Fruit fly (Drosophila melanogaster) whole organism, embryonic: ENCODE data around the gene Sidpn.

Source experiments
- Ada2b ChIP-seq: fragments of 200-800 bp; sonication (Bioruptor generic); IDR thresholded peaks from 2 replicates; pipeline ENCODE4 v1.3.6; 2022; ENCODE audit warnings: missing biosample characterization, missing genetic modification characterization
- Antp ChIP-seq: fragments of 200-800 bp; sonication (Bioruptor generic); optimal IDR thresholded peaks from 3 replicates; lab custom pipeline; 2016; ENCODE audit warnings: missing biosample characterization, missing genetic modification characterization
- C15 ChIP-seq: fragments of 200-800 bp; sonication (Bioruptor generic); IDR thresholded peaks from 3 replicates; pipeline ENCODE4 v1.3.6; 2022; ENCODE audit warnings: missing biosample characterization, missing genetic modification characterization
- CG10147 ChIP-seq: fragments of 200-800 bp; sonication (Bioruptor generic); optimal IDR thresholded peaks from 2 replicates; lab custom pipeline; 2019; ENCODE audit warnings: missing biosample characterization, mild to moderate bottlenecking, missing genetic modification characterization, moderate library complexity
- CG10267 ChIP-seq: fragments of 200-800 bp; sonication (Bioruptor generic); optimal IDR thresholded peaks from 2 replicates; lab custom pipeline; 2018; ENCODE audit warnings: missing biosample characterization, mild to moderate bottlenecking, missing genetic modification characterization, moderate library complexity
- CG10959 ChIP-seq: fragments of 200-800 bp; sonication (Bioruptor generic); IDR thresholded peaks from 2 replicates; pipeline ENCODE4 v1.3.6; 2022; ENCODE audit warnings: missing biosample characterization, missing genetic modification characterization
- CG12104 ChIP-seq: fragments of 200-800 bp; sonication (Bioruptor generic); optimal IDR thresholded peaks from 3 replicates; lab custom pipeline; 2016; ENCODE audit warnings: missing biosample characterization, missing genetic modification characterization
- CG14860 ChIP-seq: fragments of 200-800 bp; sonication (Bioruptor generic); IDR thresholded peaks from 3 replicates; pipeline ENCODE4 v1.3.6; 2022; ENCODE audit warnings: missing biosample characterization, missing genetic modification characterization; ENCODE audit not compliant: partially characterized antibody
- CG15073 ChIP-seq: fragments of 200-800 bp; sonication (Bioruptor generic); optimal IDR thresholded peaks from 2 replicates; lab custom pipeline; 2016; ENCODE audit warnings: missing biosample characterization, missing genetic modification characterization
- CG18011 ChIP-seq: fragments of 200-800 bp; sonication (Bioruptor generic); optimal IDR thresholded peaks from 2 replicates; lab custom pipeline; 2017; ENCODE audit warnings: missing biosample characterization, missing genetic modification characterization, mild to moderate bottlenecking, moderate library complexity, missing genotype
- CG18476 ChIP-seq: fragments of 200-800 bp; sonication (Bioruptor generic); optimal IDR thresholded peaks from 2 replicates; lab custom pipeline; 2016; ENCODE audit warnings: missing biosample characterization, mild to moderate bottlenecking, missing genetic modification characterization
- CG18599 ChIP-seq: fragments of 200-800 bp; sonication (Bioruptor generic); optimal IDR thresholded peaks from 3 replicates; lab custom pipeline; 2017; ENCODE audit warnings: missing biosample characterization, missing genetic modification characterization, mild to moderate bottlenecking, moderate library complexity, missing genetic modification reagents
- CG2199 ChIP-seq: fragments of 200-800 bp; sonication (Bioruptor generic); IDR thresholded peaks from 3 replicates; pipeline ENCODE4 v1.3.6; 2022; ENCODE audit warnings: missing biosample characterization, missing genetic modification characterization
- CG30431 ChIP-seq: fragments of 200-800 bp; sonication (Bioruptor generic); optimal IDR thresholded peaks from 2 replicates; lab custom pipeline; 2017; ENCODE audit warnings: missing biosample characterization, missing genetic modification characterization
- CG3407 ChIP-seq: fragments of 200-800 bp; sonication (Bioruptor generic); optimal IDR thresholded peaks from 2 replicates; lab custom pipeline; 2018; ENCODE audit warnings: missing biosample characterization, mild to moderate bottlenecking, missing genetic modification characterization
- CG42726 ChIP-seq: fragments of 200-800 bp; sonication (Bioruptor generic); IDR thresholded peaks from 2 replicates; pipeline ENCODE4 v1.3.6; 2022; ENCODE audit warnings: missing biosample characterization, missing genetic modification characterization; ENCODE audit not compliant: partially characterized antibody
- CG4328 ChIP-seq: fragments of 200-800 bp; sonication (Bioruptor generic); optimal IDR thresholded peaks from 3 replicates; lab custom pipeline; 2017; ENCODE audit warnings: missing biosample characterization, missing genetic modification reagents, missing genetic modification characterization
- CG7556 ChIP-seq: fragments of 200-800 bp; sonication (Bioruptor generic); optimal IDR thresholded peaks from 2 replicates; lab custom pipeline; 2017; ENCODE audit warnings: missing biosample characterization, mild to moderate bottlenecking, missing genetic modification characterization
- CTCF ChIP-seq: fragments of 200-800 bp; sonication (Bioruptor generic); optimal IDR thresholded peaks from 2 replicates; lab custom pipeline; 2017; ENCODE audit warnings: missing biosample characterization, mild to moderate bottlenecking, missing genetic modification characterization, moderate library complexity
- Drgx ChIP-seq: fragments of 200-800 bp; sonication (Bioruptor generic); IDR thresholded peaks from 2 replicates; pipeline ENCODE4 v1.3.6; 2022; ENCODE audit warnings: missing biosample characterization, missing genetic modification characterization
- Gug ChIP-seq: fragments of 200-800 bp; sonication (Bioruptor generic); IDR thresholded peaks from 4 replicates; pipeline ENCODE4 v1.3.6; 2022; ENCODE audit warnings: missing biosample characterization, missing genetic modification characterization
- HLH54F ChIP-seq: fragments of 200-800 bp; sonication (Bioruptor generic); optimal IDR thresholded peaks from 3 replicates; lab custom pipeline; 2016; ENCODE audit warnings: missing biosample characterization, missing genetic modification characterization
- Hr78 ChIP-seq, 2 experiments: fragments of 200-800 bp in 1 of 2; fragments of >200 bp in 1 of 2; sonication (Bioruptor generic) in 1 of 2; optimal IDR thresholded peaks; 2 replicates each; lab custom pipeline; 2017 to 2019; ENCODE audit warnings: missing biosample characterization in 2 of 2, missing genetic modification characterization in 2 of 2, mild to moderate bottlenecking in 1 of 2, moderate library complexity in 1 of 2
- NFAT ChIP-seq: fragments of 200-800 bp; sonication (Bioruptor generic); IDR thresholded peaks from 2 replicates; pipeline ENCODE4 v1.3.6; 2022; ENCODE audit warnings: missing biosample characterization, missing genetic modification characterization
- Nf-YA ChIP-seq: fragments of 200-800 bp; sonication (Bioruptor generic); IDR thresholded peaks from 2 replicates; pipeline ENCODE4 v1.3.6; 2022; ENCODE audit warnings: missing biosample characterization, missing genetic modification characterization
- Nf-YB ChIP-seq: fragments of 200-800 bp; sonication (Bioruptor generic); optimal IDR thresholded peaks from 3 replicates; lab custom pipeline; 2019; ENCODE audit warnings: missing biosample characterization, mild to moderate bottlenecking, missing genetic modification characterization, moderate library complexity
- Nf-YC ChIP-seq: fragments of 200-800 bp; optimal IDR thresholded peaks from 3 replicates; lab custom pipeline; 2019; ENCODE audit warnings: missing biosample characterization, mild to moderate bottlenecking, missing genetic modification characterization, moderate library complexity
- Sox100B ChIP-seq: fragments of 200-800 bp; sonication (Bioruptor generic); optimal IDR thresholded peaks from 3 replicates; lab custom pipeline; 2018; ENCODE audit warnings: missing biosample characterization, mild to moderate bottlenecking, missing genetic modification characterization
- Ssrp ChIP-seq: fragments of 200-800 bp; sonication (Bioruptor generic); optimal IDR thresholded peaks from 2 replicates; lab custom pipeline; 2018; ENCODE audit warnings: missing biosample characterization, mild to moderate bottlenecking, missing genetic modification characterization, moderate library complexity
- bigmax ChIP-seq: fragments of 200-800 bp; sonication (Bioruptor generic); optimal IDR thresholded peaks from 2 replicates; lab custom pipeline; 2018; ENCODE audit warnings: missing biosample characterization, mild to moderate bottlenecking, missing genetic modification characterization
- br ChIP-seq: fragments of >200 bp; optimal IDR thresholded peaks from 2 replicates; lab custom pipeline; 2017
- btn ChIP-seq: fragments of 200-800 bp; sonication (Bioruptor generic); optimal IDR thresholded peaks from 2 replicates; lab custom pipeline; 2016; ENCODE audit warnings: missing biosample characterization, missing genetic modification characterization
- cas ChIP-seq: fragments of 200-800 bp; sonication (Bioruptor generic); IDR thresholded peaks from 2 replicates; pipeline ENCODE4 v1.3.6; 2022; ENCODE audit warnings: missing biosample characterization, missing genetic modification characterization
- crc ChIP-seq: fragments of 200-800 bp; sonication (Bioruptor generic); optimal IDR thresholded peaks from 2 replicates; lab custom pipeline; 2016; ENCODE audit warnings: missing biosample characterization, missing genetic modification characterization
- disco-r ChIP-seq: fragments of 200-800 bp; sonication (Bioruptor generic); optimal IDR thresholded peaks from 2 replicates; lab custom pipeline; 2016; ENCODE audit warnings: missing biosample characterization, missing genetic modification characterization
- fd64A ChIP-seq: fragments of 200-800 bp; sonication (Bioruptor generic); optimal IDR thresholded peaks from 3 replicates; lab custom pipeline; 2018; ENCODE audit warnings: missing biosample characterization, mild to moderate bottlenecking, missing genetic modification characterization
- gcm ChIP-seq: fragments of 200-800 bp; sonication (Bioruptor generic); optimal IDR thresholded peaks from 2 replicates; lab custom pipeline; 2019; ENCODE audit warnings: missing biosample characterization, mild to moderate bottlenecking, missing genetic modification characterization, moderate library complexity
- gfzf ChIP-seq: fragments of 200-800 bp; sonication (Bioruptor generic); optimal IDR thresholded peaks from 2 replicates; lab custom pipeline; 2016; ENCODE audit warnings: missing biosample characterization, mild to moderate bottlenecking, missing genetic modification characterization, moderate library complexity
- lbe ChIP-seq: fragments of 200-800 bp; sonication (Bioruptor generic); optimal IDR thresholded peaks from 2 replicates; lab custom pipeline; 2016; ENCODE audit warnings: missing biosample characterization, mild to moderate bottlenecking, missing genetic modification characterization
- lmd ChIP-seq: fragments of 200-800 bp; sonication (Bioruptor generic); IDR thresholded peaks from 2 replicates; pipeline ENCODE4 v1.3.6; 2022; ENCODE audit warnings: missing biosample characterization, missing genetic modification characterization
- lov ChIP-seq, 2 experiments: fragments of 200-800 bp in 1 of 2; fragments of >200 bp in 1 of 2; sonication (Bioruptor generic) in 1 of 2; IDR thresholded peaks in 1 of 2; optimal IDR thresholded peaks in 1 of 2; 2 replicates in 1 of 2; 3 replicates in 1 of 2; pipeline versions ENCODE4 v1.3.6 to Lab custom; 2017 to 2022; ENCODE audit warnings: missing biosample characterization in 1 of 2, missing genetic modification characterization in 1 of 2
- nmo ChIP-seq: fragments of 200-800 bp; sonication (Bioruptor generic); optimal IDR thresholded peaks from 2 replicates; lab custom pipeline; 2018; ENCODE audit warnings: missing biosample characterization, mild to moderate bottlenecking, missing genetic modification characterization, moderate library complexity
- org-1 ChIP-seq: fragments of 200-800 bp; sonication (Bioruptor generic); optimal IDR thresholded peaks from 2 replicates; lab custom pipeline; 2017; ENCODE audit warnings: missing biosample characterization, missing genetic modification characterization
- pita ChIP-seq: fragments of 200-800 bp; sonication (Bioruptor generic); optimal IDR thresholded peaks from 2 replicates; lab custom pipeline; 2017; ENCODE audit warnings: missing biosample characterization, mild to moderate bottlenecking, missing genetic modification characterization
- ro ChIP-seq: fragments of 200-800 bp; sonication (Bioruptor generic); IDR thresholded peaks from 2 replicates; pipeline ENCODE4 v1.3.6; 2022; ENCODE audit warnings: missing biosample characterization, missing genetic modification characterization
- row ChIP-seq: fragments of 200-800 bp; sonication (Bioruptor generic); IDR thresholded peaks from 3 replicates; pipeline ENCODE4 v1.3.6; 2022; ENCODE audit warnings: missing biosample characterization, missing genetic modification characterization
- salm ChIP-seq: fragments of 200-800 bp; sonication (Bioruptor generic); optimal IDR thresholded peaks from 2 replicates; lab custom pipeline; 2018; ENCODE audit warnings: missing biosample characterization, mild to moderate bottlenecking, missing genetic modification characterization
- sd ChIP-seq: fragments of 200-800 bp; sonication (Bioruptor generic); optimal IDR thresholded peaks from 3 replicates; lab custom pipeline; 2018; ENCODE audit warnings: missing biosample characterization, mild to moderate bottlenecking, missing genetic modification characterization, moderate library complexity
- sima ChIP-seq: fragments of 200-800 bp; sonication (Bioruptor generic); optimal IDR thresholded peaks from 2 replicates; lab custom pipeline; 2016; ENCODE audit warnings: missing biosample characterization, missing genetic modification characterization
- sisA ChIP-seq: fragments of 200-800 bp; sonication (Bioruptor generic); IDR thresholded peaks from 2 replicates; pipeline ENCODE4 v1.3.6; 2022; ENCODE audit warnings: missing biosample characterization, missing genetic modification characterization
- slp2 ChIP-seq: fragments of 200-800 bp; sonication (Bioruptor generic); optimal IDR thresholded peaks from 2 replicates; lab custom pipeline; 2016; ENCODE audit warnings: missing biosample characterization, missing genetic modification characterization
- twi ChIP-seq: fragments of 200-800 bp; optimal IDR thresholded peaks from 2 replicates; lab custom pipeline; 2019; ENCODE audit warnings: missing biosample characterization, mild to moderate bottlenecking, missing genetic modification characterization, moderate library complexity

The Sidpn gene

dm6 chr2L:19014881-19015366 lies 12.6 kb upstream of the Sidpn start (continued):
- no peak for TF ChIP-seq disco-r (GFP tag; lab: Kevin White, UChicago)
- no peak for TF ChIP-seq CG30431
- TF ChIP-seq cas (GFP tag; lab: Robert Waterston, UW), result no peak
- TF ChIP-seq sd (tag; lab: Kevin White, UChicago), result peak; percentile 72
- TF ChIP-seq twi (tag; lab: Kevin White, UChicago), result no peak
- TF ChIP-seq lmd (GFP tag; lab: Robert Waterston, UW), result no peak
- no peak for TF ChIP-seq Drgx (GFP tag; lab: Robert Waterston, UW)
- TF ChIP-seq CTCF (GFP tag; lab: Kevin White, UChicago), result no peak
- TF ChIP-seq Nf-YC (tag; lab: Kevin White, UChicago), result no peak
- no peak for TF ChIP-seq org-1 (GFP tag; lab: Kevin White, UChicago)
- TF ChIP-seq Sox100B, result no peak
- TF ChIP-seq CG18011, result no peak
- no peak for TF ChIP-seq CG3407 (GFP tag; lab: Kevin White, UChicago)
- no peak for TF ChIP-seq slp2
- no peak for TF ChIP-seq Gug (GFP tag; lab: Robert Waterston, UW)
- TF ChIP-seq gfzf (GFP tag; lab: Kevin White, UChicago), result no peak
- TF ChIP-seq nmo, result no peak
- TF ChIP-seq ro (GFP tag; lab: Robert Waterston, UW), result no peak
- no peak for TF ChIP-seq Nf-YA (GFP tag; lab: Robert Waterston, UW)
- TF ChIP-seq CG18476 (GFP tag; lab: Kevin White, UChicago), result peak; percentile 0
- TF ChIP-seq CG4328 (GFP tag; lab: Kevin White, UChicago), result no peak
- no peak for TF ChIP-seq sisA (GFP tag; lab: Robert Waterston, UW)
- no peak for TF ChIP-seq pita (GFP tag; lab: Kevin White, UChicago)
- peak; percentile 31 for TF ChIP-seq CG12104 (GFP tag; lab: Kevin White, UChicago)
- TF ChIP-seq Ssrp (tag; lab: Kevin White, UChicago), result no peak
- TF ChIP-seq fd64A (GFP tag; lab: Kevin White, UChicago), result no peak
- TF ChIP-seq lbe (GFP tag; lab: Kevin White, UChicago), result no peak
- no peak for TF ChIP-seq Ada2b (GFP tag; lab: Robert Waterston, UW)
- TF ChIP-seq CG42726 (GFP tag; lab: Robert Waterston, UW), result no peak
- no peak for TF ChIP-seq C15 (GFP tag; lab: Robert Waterston, UW)
- TF ChIP-seq sima (GFP tag; lab: Kevin White, UChicago), result no peak
- no peak for TF ChIP-seq CG15073 (GFP tag; lab: Kevin White, UChicago)
- TF ChIP-seq CG10959, result no peak
- no peak for TF ChIP-seq NFAT (GFP tag; lab: Robert Waterston, UW)
- TF ChIP-seq row (GFP tag; lab: Robert Waterston, UW), result no peak
- TF ChIP-seq CG18599 (GFP tag; lab: Kevin White, UChicago), result peak; percentile 57
- no peak for TF ChIP-seq salm (tag; lab: Kevin White, UChicago)
- no peak for TF ChIP-seq Nf-YB (GFP tag; lab: Kevin White, UChicago)
- no peak for TF ChIP-seq HLH54F (GFP tag; lab: Kevin White, UChicago)
- TF ChIP-seq Antp (GFP tag; lab: Kevin White, UChicago), result no peak
- no peak for TF ChIP-seq CG14860 (GFP tag; lab: Robert Waterston, UW)
- TF ChIP-seq br (lab: Kevin White, UChicago), result no peak
- no peak for TF ChIP-seq crc (GFP tag; lab: Kevin White, UChicago)
- no peak for TF ChIP-seq bigmax (GFP tag; lab: Kevin White, UChicago)
- TF ChIP-seq CG10267 (tag; lab: Kevin White, UChicago), result no peak
- no peak for TF ChIP-seq CG2199 (GFP tag; lab: Robert Waterston, UW)
- no peak for TF ChIP-seq btn (GFP tag; lab: Kevin White, UChicago)
- no peak for TF ChIP-seq Hr78 (GFP tag; optimal IDR thresholded peaks at IDR 0.05; lab: Kevin White, UChicago)
- no peak for TF ChIP-seq lov (optimal IDR thresholded peaks at IDR 0.05; lab: Kevin White, UChicago)
- no peak for TF ChIP-seq lov (GFP tag; IDR thresholded peaks at IDR 0.05; lab: Robert Waterston, UW)
- TF ChIP-seq CG7556, result peak; percentile 53
- TF ChIP-seq CG10147, result no peak
- TF ChIP-seq gcm (GFP tag; lab: Kevin White, UChicago), result no peak
